Worm (Caenorhabditis elegans) whole organism, young adult: Measurements from ENCODE around the gene cul-5.

Source experiments
- B0336.3 ChIP-seq: fragments of 200-800 bp; sonication (Bioruptor generic); IDR thresholded peaks from 2 replicates; pipeline ENCODE4 v1.3.6; 2022; ENCODE audit warnings: missing genetic modification characterization, missing compliant biosample characterization
- aptf-2 ChIP-seq: fragments of 200-800 bp; sonication (Bioruptor generic); conservative IDR thresholded peaks from 2 replicates; pipeline ENCODE4 v1.3.6; 2022; ENCODE audit warnings: missing genetic modification reagents, missing genetic modification characterization, missing compliant biosample characterization
- ets-4 ChIP-seq: fragments of 200-800 bp; sonication (Bioruptor generic); optimal IDR thresholded peaks from 2 replicates; lab custom pipeline; 2018; ENCODE audit warnings: mild to moderate bottlenecking, missing genetic modification characterization, missing compliant biosample characterization
- hlh-12 ChIP-seq: sonication (generic microtip); optimal IDR thresholded peaks from 2 replicates; lab custom pipeline; 2016; ENCODE audit warnings: missing genetic modification characterization, missing compliant biosample characterization
- lag-1 ChIP-seq: fragments of 200-800 bp; sonication (Bioruptor generic); IDR thresholded peaks from 2 replicates; pipeline ENCODE4 v1.3.6; 2022; ENCODE audit warnings: missing genetic modification reagents, missing genetic modification characterization, missing compliant biosample characterization
- nhr-90 ChIP-seq: sonication (generic microtip); optimal IDR thresholded peaks from 2 replicates; lab custom pipeline; 2016; ENCODE audit warnings: missing genotype, mild to moderate bottlenecking, missing genetic modification characterization, missing compliant biosample characterization

DNA sequence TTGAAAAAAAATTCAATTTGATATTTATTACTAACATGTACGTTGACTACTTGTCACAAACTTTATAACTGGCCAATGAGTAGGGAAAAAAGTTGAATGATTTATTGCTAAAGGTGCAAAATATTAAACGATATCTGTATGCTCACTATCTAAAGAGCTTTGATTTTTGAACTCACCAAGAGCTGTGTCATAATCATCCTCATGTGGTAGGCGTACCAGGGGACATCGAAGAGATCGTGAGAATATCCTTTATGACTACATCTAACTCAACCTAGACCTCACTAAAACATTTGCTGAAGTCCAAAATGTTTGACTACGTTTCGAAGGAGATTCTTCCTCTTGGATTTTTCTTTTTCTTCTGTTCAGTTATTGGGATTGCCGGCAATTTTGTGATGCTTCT is 27.1 kb upstream of the cul-5 start, which contains the start of gene srsx-28:
- TF ChIP-seq lag-1 (no peak), B0336.3 (GFP tag; lab: Robert Waterston, UW) (no peak), ets-4 (GFP tag; lab: Kevin White, UChicago) (no peak), nhr-90 (tag; lab: Kevin White, UChicago) (no peak), hlh-12 (tag; lab: Kevin White, UChicago) (no peak), aptf-2 (no peak)
